Fruit fly (Drosophila melanogaster) whole organism, embryonic: ENCODE results near the gene CG14731.

Source experiments
- Ada2b ChIP-seq: fragments of 200-800 bp; sonication (Bioruptor generic); IDR thresholded peaks from 2 replicates; pipeline ENCODE4 v1.3.6; 2022; ENCODE audit warnings: missing biosample characterization, missing genetic modification characterization
- Bgb ChIP-seq: fragments of 200-800 bp; sonication (Bioruptor generic); IDR thresholded peaks from 2 replicates; pipeline ENCODE4 v1.3.6; 2022; ENCODE audit warnings: missing biosample characterization, missing genetic modification characterization; ENCODE audit not compliant: partially characterized antibody
- CG10366 ChIP-seq: fragments of 200-800 bp; sonication (Bioruptor generic); IDR thresholded peaks from 2 replicates; pipeline ENCODE4 v1.3.6; 2022; ENCODE audit warnings: missing biosample characterization, missing genetic modification characterization
- CG13894 ChIP-seq: fragments of 200-800 bp; sonication (Bioruptor generic); optimal IDR thresholded peaks from 3 replicates; lab custom pipeline; 2018; ENCODE audit warnings: missing biosample characterization, mild to moderate bottlenecking, missing genetic modification characterization, moderate library complexity
- CG17359 ChIP-seq: fragments of 200-800 bp; sonication (Bioruptor generic); optimal IDR thresholded peaks from 3 replicates; lab custom pipeline; 2018; ENCODE audit warnings: missing biosample characterization, mild to moderate bottlenecking, missing genetic modification characterization, moderate library complexity
- CG2889 ChIP-seq: fragments of 200-800 bp; sonication (Bioruptor generic); IDR thresholded peaks from 3 replicates; pipeline ENCODE4 v1.3.6; 2022; ENCODE audit warnings: missing biosample characterization, missing genetic modification characterization
- CG3065 ChIP-seq: fragments of 200-800 bp; sonication (Bioruptor generic); optimal IDR thresholded peaks from 2 replicates; lab custom pipeline; 2016; ENCODE audit warnings: missing biosample characterization, missing genetic modification characterization
- CG31224 ChIP-seq: fragments of 200-800 bp; sonication (Bioruptor generic); IDR thresholded peaks from 2 replicates; pipeline ENCODE4 v1.3.6; 2022; ENCODE audit warnings: missing biosample characterization, missing genetic modification characterization
- CG4707 ChIP-seq: fragments of 200-800 bp; sonication (Bioruptor generic); optimal IDR thresholded peaks from 2 replicates; lab custom pipeline; 2018; ENCODE audit warnings: missing biosample characterization, mild to moderate bottlenecking, missing genetic modification characterization, moderate library complexity
- CG6175 ChIP-seq: fragments of 200-800 bp; sonication (Bioruptor generic); IDR thresholded peaks from 3 replicates; pipeline ENCODE4 v1.3.6; 2022; ENCODE audit warnings: missing biosample characterization, missing genetic modification characterization
- CG8290 ChIP-seq, 3 experiments: fragments of 200-800 bp; sonication (Bioruptor generic); optimal IDR thresholded peaks; 2 replicates each; lab custom pipeline; 2016 to 2019; ENCODE audit warnings: missing biosample characterization in 3 of 3, missing genetic modification characterization in 3 of 3, mild to moderate bottlenecking in 2 of 3, moderate library complexity in 1 of 3
- D19B ChIP-seq: fragments of 200-800 bp; sonication (Bioruptor generic); optimal IDR thresholded peaks from 2 replicates; lab custom pipeline; 2017; ENCODE audit warnings: missing biosample characterization, mild to moderate bottlenecking, missing genetic modification characterization
- Deaf1 ChIP-seq: fragments of 200-800 bp; optimal IDR thresholded peaks from 3 replicates; lab custom pipeline; 2019; ENCODE audit warnings: missing biosample characterization, mild to moderate bottlenecking, missing genetic modification characterization, moderate library complexity
- Dip2 ChIP-seq: fragments of 200-800 bp; sonication (Bioruptor generic); IDR thresholded peaks from 2 replicates; pipeline ENCODE4 v1.3.6; 2022; ENCODE audit warnings: missing biosample characterization, missing genetic modification characterization
- Eip74EF ChIP-seq, 2 experiments: fragments of 200-800 bp in 1 of 2; fragments of >200 bp in 1 of 2; sonication (Bioruptor generic) in 1 of 2; optimal IDR thresholded peaks; 2 replicates each; lab custom pipeline; 2017 to 2019; ENCODE audit warnings: missing biosample characterization in 2 of 2, missing genetic modification characterization in 2 of 2, mild to moderate bottlenecking in 1 of 2, moderate library complexity in 1 of 2
- Hr39 ChIP-seq: fragments of >200 bp; optimal IDR thresholded peaks from 2 replicates; lab custom pipeline; 2017
- Lpt ChIP-seq: fragments of >200 bp; optimal IDR thresholded peaks from 2 replicates; lab custom pipeline; 2018; ENCODE audit warnings: missing biosample characterization, missing genetic modification characterization
- Med ChIP-seq: fragments of 200-800 bp; sonication (Bioruptor generic); peaks from one replicate; lab custom pipeline; 2016; ENCODE audit warnings: missing biosample characterization, missing genetic modification characterization, mild to moderate bottlenecking, inconsistent platforms, moderate library complexity
- Poxn ChIP-seq: fragments of 200-800 bp; sonication (Bioruptor generic); IDR thresholded peaks from 2 replicates; pipeline ENCODE4 v1.3.6; 2022; ENCODE audit warnings: missing biosample characterization, missing genetic modification characterization
- Six4 ChIP-seq: fragments of 200-800 bp; sonication (Bioruptor generic); optimal IDR thresholded peaks from 2 replicates; lab custom pipeline; 2016; ENCODE audit warnings: missing biosample characterization, missing genetic modification characterization
- Sox102F ChIP-seq: fragments of 200-800 bp; sonication (Bioruptor generic); optimal IDR thresholded peaks from 2 replicates; lab custom pipeline; 2018; ENCODE audit warnings: missing biosample characterization, mild to moderate bottlenecking, missing genetic modification characterization, moderate library complexity
- Sry-β ChIP-seq: fragments of 200-800 bp; sonication (Bioruptor generic); optimal IDR thresholded peaks from 2 replicates; lab custom pipeline; 2018; ENCODE audit warnings: missing biosample characterization, mild to moderate bottlenecking, missing genetic modification characterization, moderate library complexity
- Ssrp ChIP-seq: fragments of 200-800 bp; sonication (Bioruptor generic); optimal IDR thresholded peaks from 2 replicates; lab custom pipeline; 2018; ENCODE audit warnings: missing biosample characterization, mild to moderate bottlenecking, missing genetic modification characterization, moderate library complexity
- Xrp1 ChIP-seq: fragments of 200-800 bp; sonication (Bioruptor generic); IDR thresholded peaks from 2 replicates; pipeline ENCODE4 v1.3.6; 2022; ENCODE audit warnings: missing biosample characterization, missing genetic modification characterization
- ac ChIP-seq: fragments of 200-800 bp; sonication (Bioruptor generic); optimal IDR thresholded peaks from 3 replicates; lab custom pipeline; 2017; ENCODE audit warnings: missing biosample characterization, mild to moderate bottlenecking, missing genetic modification characterization
- al ChIP-seq: fragments of 200-800 bp; sonication (Bioruptor generic); IDR thresholded peaks from 2 replicates; pipeline ENCODE4 v1.3.6; 2022; ENCODE audit warnings: missing biosample characterization, missing genetic modification characterization
- bbx ChIP-seq: fragments of 200-800 bp; sonication (Bioruptor generic); IDR thresholded peaks from 2 replicates; pipeline ENCODE4 v1.3.6; 2022; ENCODE audit warnings: missing biosample characterization, missing genetic modification characterization; ENCODE audit not compliant: partially characterized antibody
- bcd ChIP-seq: fragments of 200-800 bp; sonication (Bioruptor generic); optimal IDR thresholded peaks from 2 replicates; lab custom pipeline; 2017; ENCODE audit warnings: missing biosample characterization, mild to moderate bottlenecking, missing genetic modification characterization
- caup ChIP-seq: fragments of 200-800 bp; sonication (Bioruptor generic); optimal IDR thresholded peaks from 3 replicates; lab custom pipeline; 2017; ENCODE audit warnings: missing biosample characterization, mild to moderate bottlenecking, missing genetic modification characterization, moderate library complexity; ENCODE audit not compliant: severe bottlenecking
- chif ChIP-seq, 2 experiments: fragments of 200-800 bp; sonication (Bioruptor generic); optimal IDR thresholded peaks; 3 replicates each; lab custom pipeline; 2016; ENCODE audit warnings: missing biosample characterization in 2 of 2, missing genetic modification characterization in 2 of 2
- chm ChIP-seq: fragments of 200-800 bp; sonication (Bioruptor generic); IDR thresholded peaks from 2 replicates; pipeline ENCODE4 v1.3.6; 2022; ENCODE audit warnings: missing biosample characterization, missing genetic modification characterization
- ci ChIP-seq: fragments of 200-800 bp; sonication (Bioruptor generic); IDR thresholded peaks from 3 replicates; pipeline ENCODE4 v1.3.6; 2022; ENCODE audit warnings: missing biosample characterization, missing genetic modification characterization
- crol ChIP-seq: fragments of 200-800 bp; sonication (Bioruptor generic); IDR thresholded peaks from 2 replicates; pipeline ENCODE4 v1.3.6; 2022; ENCODE audit warnings: missing biosample characterization, missing genetic modification characterization
- dmrt11E ChIP-seq: fragments of 200-800 bp; sonication (Bioruptor generic); optimal IDR thresholded peaks from 3 replicates; lab custom pipeline; 2018; ENCODE audit warnings: missing biosample characterization, mild to moderate bottlenecking, missing genetic modification characterization, moderate library complexity
- dysf ChIP-seq: fragments of 200-800 bp; sonication (Bioruptor generic); IDR thresholded peaks from 3 replicates; pipeline ENCODE4 v1.3.6; 2022; ENCODE audit warnings: missing biosample characterization, missing genetic modification characterization
- esg ChIP-seq: fragments of 200-800 bp; sonication (Bioruptor generic); conservative IDR thresholded peaks from 2 replicates; pipeline ENCODE4 v1.3.6; 2022; ENCODE audit warnings: missing biosample characterization, missing genetic modification characterization
- exex ChIP-seq: fragments of 200-800 bp; sonication (Bioruptor generic); optimal IDR thresholded peaks from 4 replicates; lab custom pipeline; 2018; ENCODE audit warnings: missing biosample characterization, mild to moderate bottlenecking, missing genetic modification characterization, moderate library complexity
- fu2 ChIP-seq: fragments of 200-800 bp; sonication (Bioruptor generic); optimal IDR thresholded peaks from 2 replicates; lab custom pipeline; 2016; ENCODE audit warnings: missing biosample characterization, missing genetic modification characterization
- gcm ChIP-seq: fragments of 200-800 bp; sonication (Bioruptor generic); optimal IDR thresholded peaks from 2 replicates; lab custom pipeline; 2019; ENCODE audit warnings: missing biosample characterization, mild to moderate bottlenecking, missing genetic modification characterization, moderate library complexity
- gfzf ChIP-seq: fragments of 200-800 bp; sonication (Bioruptor generic); optimal IDR thresholded peaks from 2 replicates; lab custom pipeline; 2016; ENCODE audit warnings: missing biosample characterization, mild to moderate bottlenecking, missing genetic modification characterization, moderate library complexity
- her ChIP-seq: fragments of 200-800 bp; sonication (Bioruptor generic); optimal IDR thresholded peaks from 2 replicates; lab custom pipeline; 2016; ENCODE audit warnings: missing biosample characterization, missing genetic modification characterization
- maf-S ChIP-seq: fragments of 200-800 bp; sonication (Bioruptor generic); optimal IDR thresholded peaks from 2 replicates; lab custom pipeline; 2016; ENCODE audit warnings: missing biosample characterization, missing genetic modification characterization
- nmo ChIP-seq: fragments of 200-800 bp; sonication (Bioruptor generic); optimal IDR thresholded peaks from 2 replicates; lab custom pipeline; 2018; ENCODE audit warnings: missing biosample characterization, mild to moderate bottlenecking, missing genetic modification characterization, moderate library complexity
- odd ChIP-seq: fragments of 200-800 bp; sonication (Bioruptor generic); optimal IDR thresholded peaks from 2 replicates; lab custom pipeline; 2017; ENCODE audit warnings: missing biosample characterization, mild to moderate bottlenecking, missing genetic modification characterization
- org-1 ChIP-seq: fragments of 200-800 bp; sonication (Bioruptor generic); optimal IDR thresholded peaks from 2 replicates; lab custom pipeline; 2017; ENCODE audit warnings: missing biosample characterization, missing genetic modification characterization
- ro ChIP-seq: fragments of 200-800 bp; sonication (Bioruptor generic); IDR thresholded peaks from 2 replicates; pipeline ENCODE4 v1.3.6; 2022; ENCODE audit warnings: missing biosample characterization, missing genetic modification characterization
- shn ChIP-seq: fragments of 200-800 bp; sonication (Bioruptor generic); optimal IDR thresholded peaks from 3 replicates; lab custom pipeline; 2016; ENCODE audit warnings: missing biosample characterization, missing genetic modification characterization
- sima ChIP-seq: fragments of 200-800 bp; sonication (Bioruptor generic); optimal IDR thresholded peaks from 2 replicates; lab custom pipeline; 2016; ENCODE audit warnings: missing biosample characterization, missing genetic modification characterization
- toy ChIP-seq: fragments of 200-800 bp; sonication (Bioruptor generic); IDR thresholded peaks from 2 replicates; pipeline ENCODE4 v1.3.6; 2022; ENCODE audit warnings: missing biosample characterization, missing genetic modification characterization

The CG14731 gene

DNA sequence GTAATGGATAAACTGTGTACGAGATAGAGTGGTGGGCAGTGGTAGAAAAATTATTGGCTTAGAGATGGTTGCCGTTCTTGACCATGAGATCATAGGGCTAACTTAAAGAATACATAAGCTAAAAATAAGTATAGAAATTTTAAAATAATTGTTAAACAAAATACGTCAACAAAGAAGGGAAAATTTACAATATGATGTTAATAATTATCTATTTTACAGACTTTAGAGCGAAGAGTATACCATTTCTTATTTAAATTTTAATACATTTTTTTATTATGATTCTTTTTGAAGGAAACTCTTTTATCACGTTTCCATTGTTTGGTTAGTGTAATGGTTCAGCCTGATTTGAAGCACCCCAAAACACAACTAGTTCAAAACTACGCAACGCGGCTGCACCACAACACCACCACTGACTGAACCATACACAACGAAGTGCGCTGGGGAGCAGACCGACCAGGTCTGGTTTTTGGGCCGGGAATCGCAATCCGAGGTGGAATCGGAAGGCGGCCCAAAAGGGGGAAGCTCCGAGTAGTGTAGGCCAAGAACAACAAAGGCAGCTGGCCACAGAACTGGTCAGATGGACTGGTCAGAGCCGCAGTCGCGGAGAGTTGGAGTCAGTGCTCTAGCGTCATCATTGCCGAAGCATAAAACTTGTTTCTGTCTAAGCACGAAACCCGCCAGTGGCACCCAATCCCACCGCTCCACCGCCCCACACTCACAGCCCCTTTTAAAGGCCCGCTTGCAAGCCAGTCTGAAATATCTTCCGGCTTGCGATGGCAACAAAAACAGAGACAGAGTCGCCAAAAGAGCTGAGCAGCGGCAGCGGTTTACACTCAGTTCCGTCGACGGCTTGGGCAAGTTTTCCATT is 14.6 kb downstream of the CG14731 start (continued):
- TF ChIP-seq toy: no peak
- no peak for TF ChIP-seq CG4707 (GFP tag; lab: Kevin White, UChicago)
- no peak for TF ChIP-seq Bgb (GFP tag; lab: Robert Waterston, UW)
- TF ChIP-seq al (GFP tag; lab: Robert Waterston, UW): 0 out of 2 replicates have a peak, but pooled peaks have one; percentile 6
- no peak for TF ChIP-seq chif (GFP tag; optimal IDR thresholded peaks at IDR 0.05; lab: Kevin White, UChicago)
- 0 out of 2 replicates have a peak, but pooled peaks have one; percentile 21 for TF ChIP-seq chm (GFP tag; lab: Robert Waterston, UW)
- no peak for TF ChIP-seq D19B (GFP tag; lab: Kevin White, UChicago)
- no peak for TF ChIP-seq dysf (GFP tag; lab: Robert Waterston, UW)
- TF ChIP-seq CG8290 (GFP tag; optimal IDR thresholded peaks at IDR 0.05; lab: Kevin White, UChicago): no peak
- no peak for TF ChIP-seq CG8290 (tag; optimal IDR thresholded peaks at IDR 0.05; lab: Kevin White, UChicago)
- no peak for TF ChIP-seq Deaf1 (tag; lab: Kevin White, UChicago)
- no peak for TF ChIP-seq gcm (GFP tag; lab: Kevin White, UChicago)
- TF ChIP-seq Xrp1 (GFP tag; lab: Robert Waterston, UW): no peak
- TF ChIP-seq her (GFP tag; lab: Kevin White, UChicago): no peak
- TF ChIP-seq bbx: 0 out of 2 replicates have a peak, but pooled peaks have one; percentile 23
- no peak for TF ChIP-seq Sox102F (GFP tag; lab: Kevin White, UChicago)
- TF ChIP-seq caup (GFP tag; lab: Kevin White, UChicago): no peak
- TF ChIP-seq bcd (GFP tag; lab: Kevin White, UChicago): no peak
- no peak for TF ChIP-seq Six4 (GFP tag; lab: Kevin White, UChicago)
- TF ChIP-seq odd (GFP tag; lab: Kevin White, UChicago): no peak
- no peak for TF ChIP-seq CG10366
- peak in 1 of 2 experiments; percentile 62 for TF ChIP-seq Eip74EF (GFP tag; optimal IDR thresholded peaks at IDR 0.05; lab: Kevin White, UChicago)
- no peak for TF ChIP-seq Ssrp
- TF ChIP-seq Med (GFP tag; lab: Kevin White, UChicago): peak; percentile 58
- TF ChIP-seq sima (GFP tag; lab: Kevin White, UChicago): no peak
- TF ChIP-seq ci (GFP tag; lab: Robert Waterston, UW): 0 out of 3 replicates have a peak, but pooled peaks have one; percentile 32
- peak; percentile 26; the same call in 1 of the 2 replicates for TF ChIP-seq CG31224
- no peak for TF ChIP-seq gfzf (GFP tag; lab: Kevin White, UChicago)
- TF ChIP-seq fu2 (GFP tag; lab: Kevin White, UChicago): no peak
- TF ChIP-seq esg (GFP tag; lab: Robert Waterston, UW): no peak
- TF ChIP-seq CG6175 (GFP tag; lab: Robert Waterston, UW): peak; percentile 65; the same call in 1 of the 3 replicates
- no peak for TF ChIP-seq Ada2b (GFP tag; lab: Robert Waterston, UW)
- no peak for TF ChIP-seq nmo (GFP tag; lab: Kevin White, UChicago)
- no peak for TF ChIP-seq ro
- no peak for TF ChIP-seq dmrt11E (tag; lab: Kevin White, UChicago)
- TF ChIP-seq shn (GFP tag; lab: Kevin White, UChicago): no peak
- no peak for TF ChIP-seq CG17359 (tag; lab: Kevin White, UChicago)
- no peak for TF ChIP-seq CG3065 (GFP tag; lab: Kevin White, UChicago)
- no peak for TF ChIP-seq Lpt (GFP tag; lab: Kevin White, UChicago)
- TF ChIP-seq exex (tag; lab: Kevin White, UChicago): no peak
- no peak for TF ChIP-seq org-1 (GFP tag; lab: Kevin White, UChicago)
- TF ChIP-seq crol (GFP tag; lab: Robert Waterston, UW): peak; percentile 55
- no peak for TF ChIP-seq CG13894 (tag; lab: Kevin White, UChicago)
- no peak for TF ChIP-seq ac (GFP tag; lab: Kevin White, UChicago)
- TF ChIP-seq CG2889 (GFP tag; lab: Robert Waterston, UW): no peak
- TF ChIP-seq Hr39 (lab: Kevin White, UChicago): no peak
- no peak for TF ChIP-seq Sry-β (GFP tag; lab: Kevin White, UChicago)
- TF ChIP-seq Dip2: no peak
- no peak for TF ChIP-seq maf-S (GFP tag; lab: Kevin White, UChicago)
- no peak for TF ChIP-seq Poxn (GFP tag; lab: Robert Waterston, UW)
